Worm (Caenorhabditis elegans) whole organism, L4 larva: ENCODE data around the gene lbp-4.

Experiments
- ZK337.2 ChIP-seq: fragments of 200-800 bp; sonication (Bioruptor generic); IDR thresholded peaks from 2 replicates; pipeline ENCODE4 v1.3.6; 2022; ENCODE audit warnings: missing genetic modification reagents, missing genetic modification characterization, missing compliant biosample characterization
- dmd-9 ChIP-seq: fragments of 200-800 bp; sonication (Bioruptor generic); IDR thresholded peaks from 2 replicates; pipeline ENCODE4 v1.3.6; 2022; ENCODE audit warnings: missing genetic modification reagents, missing genetic modification characterization, missing compliant biosample characterization
- dpl-1 ChIP-seq: fragments of 150-350 bp; optimal IDR thresholded peaks from 2 replicates; lab custom pipeline; 2014; ENCODE audit warnings: missing biosample characterization, missing genetic modification reagents, missing genetic modification characterization
- lin-39 ChIP-seq: fragments of 150-350 bp; optimal IDR thresholded peaks from 2 replicates; lab custom pipeline; 2014; ENCODE audit warnings: missing biosample characterization, missing genetic modification reagents, missing genetic modification characterization
- madf-5 ChIP-seq, 2 experiments: fragments of 200-800 bp; sonication (Bioruptor generic); IDR thresholded peaks; 2 replicates each; pipeline ENCODE4 v1.3.6; 2022; ENCODE audit warnings: missing compliant biosample characterization in 2 of 2, missing genetic modification characterization in 2 of 2
- mdl-1 ChIP-seq, 2 experiments: fragments of 150-350 bp in 1 of 2; sonication (generic microtip) in 1 of 2; optimal IDR thresholded peaks; 2 replicates each; lab custom pipeline; 2014 to 2017; ENCODE audit warnings: missing biosample characterization in 2 of 2, missing genetic modification characterization in 2 of 2
- mxl-2 ChIP-seq: fragments of 200-800 bp; sonication (Bioruptor generic); conservative IDR thresholded peaks from 2 replicates; pipeline ENCODE4 v1.3.6; 2022; ENCODE audit warnings: missing genetic modification reagents, missing genetic modification characterization, missing compliant biosample characterization
- nhr-11 ChIP-seq: fragments of 150-350 bp; optimal IDR thresholded peaks from 2 replicates; lab custom pipeline; 2014; ENCODE audit warnings: missing biosample characterization, missing genetic modification characterization
- nhr-25 ChIP-seq: sonication (generic microtip); optimal IDR thresholded peaks from 2 replicates; lab custom pipeline; 2017; ENCODE audit warnings: missing genetic modification characterization, mild to moderate bottlenecking, missing compliant biosample characterization, antibody characterized with exemption, moderate library complexity, borderline replicate concordance; ENCODE audit not compliant: insufficient read depth
- nhr-77 ChIP-seq: fragments of 150-350 bp; optimal IDR thresholded peaks from 2 replicates; lab custom pipeline; 2014; ENCODE audit warnings: missing biosample characterization, missing genetic modification characterization

ce11 chrV:7809320-7810256, 10.8 kb upstream of the lbp-4 start, which contains the start of gene ZK742.3:
- TF ChIP-seq nhr-25 (tag; lab: Kevin White, UChicago): no peak
- no peak for TF ChIP-seq nhr-11 (tag; lab: Kevin White, UChicago)
- no peak for TF ChIP-seq mdl-1 (tag; optimal IDR thresholded peaks at IDR 0.05; lab: Kevin White, UChicago)
- no peak for TF ChIP-seq mxl-2 (GFP tag; lab: Robert Waterston, UW)
- TF ChIP-seq dmd-9 (GFP tag; lab: Robert Waterston, UW): no peak
- no peak for TF ChIP-seq lin-39 (tag; lab: Kevin White, UChicago)
- no peak for TF ChIP-seq ZK337.2
- no peak for TF ChIP-seq nhr-77
- TF ChIP-seq dpl-1 (GFP tag; lab: Kevin White, UChicago): no peak
- no peak for TF ChIP-seq madf-5 (GFP tag; IDR thresholded peaks at IDR 0.05; lab: Robert Waterston, UW)
